Fruit fly (Drosophila melanogaster) whole organism, adult: Measurements from ENCODE around the gene D12.

Source experiments
- CG11617 ChIP-seq: fragments of 200-800 bp; sonication (Bioruptor generic); optimal IDR thresholded peaks from 2 replicates; lab custom pipeline; 2017; ENCODE audit warnings: mild to moderate bottlenecking, missing biosample characterization, missing genetic modification reagents, missing genetic modification characterization
- CG12768 ChIP-seq: fragments of 200-800 bp; sonication (Bioruptor generic); optimal IDR thresholded peaks from 2 replicates; lab custom pipeline; 2017; ENCODE audit warnings: missing biosample characterization, missing genetic modification characterization, mild to moderate bottlenecking, moderate library complexity, missing genetic modification reagents
- CG14711 ChIP-seq: fragments of 200-800 bp; sonication (Bioruptor generic); optimal IDR thresholded peaks from 2 replicates; lab custom pipeline; 2018; ENCODE audit warnings: missing biosample characterization, mild to moderate bottlenecking, missing genetic modification characterization, moderate library complexity
- CG1620 ChIP-seq: fragments of 200-800 bp; sonication (Bioruptor generic); optimal IDR thresholded peaks from 2 replicates; lab custom pipeline; 2016; ENCODE audit warnings: missing biosample characterization, missing genetic modification characterization
- CG33017 ChIP-seq: fragments of 200-800 bp; sonication (Bioruptor generic); optimal IDR thresholded peaks from 2 replicates; lab custom pipeline; 2018; ENCODE audit warnings: missing biosample characterization, mild to moderate bottlenecking, missing genetic modification characterization, moderate library complexity
- CG5204 ChIP-seq: fragments of 200-800 bp; sonication (Bioruptor generic); optimal IDR thresholded peaks from 2 replicates; lab custom pipeline; 2016; ENCODE audit warnings: missing biosample characterization, missing genetic modification characterization
- CG7045 ChIP-seq: fragments of 200-800 bp; sonication (Bioruptor generic); optimal IDR thresholded peaks from 2 replicates; lab custom pipeline; 2017; ENCODE audit warnings: missing biosample characterization, mild to moderate bottlenecking, missing genetic modification characterization
- CG7101 ChIP-seq: fragments of 200-800 bp; sonication (Bioruptor generic); optimal IDR thresholded peaks from 2 replicates; lab custom pipeline; 2018; ENCODE audit warnings: missing biosample characterization, mild to moderate bottlenecking, missing genetic modification characterization, moderate library complexity
- Clk ChIP-seq: fragments of 200-800 bp; sonication (Bioruptor generic); optimal IDR thresholded peaks from 2 replicates; lab custom pipeline; 2017; ENCODE audit warnings: missing biosample characterization, missing genetic modification characterization
- Crg-1 ChIP-seq: fragments of 200-800 bp; sonication (Bioruptor generic); optimal IDR thresholded peaks from 2 replicates; lab custom pipeline; 2016; ENCODE audit warnings: missing biosample characterization, missing genetic modification characterization
- Hr96 ChIP-seq: fragments of 200-800 bp; sonication (Bioruptor generic); optimal IDR thresholded peaks from 2 replicates; lab custom pipeline; 2016; ENCODE audit warnings: missing biosample characterization, missing genetic modification characterization
- Mnt ChIP-seq: fragments of 200-800 bp; sonication (Bioruptor generic); optimal IDR thresholded peaks from 2 replicates; lab custom pipeline; 2016; ENCODE audit warnings: missing biosample characterization, mild to moderate bottlenecking, missing genetic modification characterization
- bab1 ChIP-seq: fragments of 200-800 bp; sonication (Bioruptor generic); optimal IDR thresholded peaks from 3 replicates; lab custom pipeline; 2019; ENCODE audit warnings: missing biosample characterization, mild to moderate bottlenecking, missing genetic modification characterization, moderate library complexity
- cic ChIP-seq: fragments of 200-800 bp; sonication (Bioruptor generic); optimal IDR thresholded peaks from 2 replicates; lab custom pipeline; 2017; ENCODE audit warnings: missing biosample characterization, mild to moderate bottlenecking, missing genetic modification characterization, moderate library complexity
- cnc ChIP-seq, 2 experiments: fragments of >200 bp; optimal IDR thresholded peaks; 2 replicates each; lab custom pipeline; 2017
- kay ChIP-seq: fragments of 200-800 bp; sonication (Bioruptor generic); peaks from one replicate; lab custom pipeline; 2016; ENCODE audit warnings: missing biosample characterization, missing genetic modification characterization, borderline replicate concordance
- ovo ChIP-seq: fragments of 200-800 bp; sonication (Bioruptor generic); optimal IDR thresholded peaks from 2 replicates; lab custom pipeline; 2016; ENCODE audit warnings: missing biosample characterization, missing genetic modification characterization
- pad ChIP-seq: fragments of 200-800 bp; sonication (Bioruptor generic); optimal IDR thresholded peaks from 3 replicates; lab custom pipeline; 2017; ENCODE audit warnings: missing biosample characterization, missing genetic modification characterization, mild to moderate bottlenecking, moderate library complexity, missing genetic modification reagents
- tj ChIP-seq: fragments of 200-800 bp; sonication (Bioruptor generic); optimal IDR thresholded peaks from 3 replicates; lab custom pipeline; 2017; ENCODE audit warnings: missing biosample characterization, mild to moderate bottlenecking, missing genetic modification characterization, moderate library complexity
- toe ChIP-seq: fragments of 200-800 bp; sonication (Bioruptor generic); optimal IDR thresholded peaks from 2 replicates; lab custom pipeline; 2016; ENCODE audit warnings: missing biosample characterization, missing genetic modification characterization

Gene D12

DNA sequence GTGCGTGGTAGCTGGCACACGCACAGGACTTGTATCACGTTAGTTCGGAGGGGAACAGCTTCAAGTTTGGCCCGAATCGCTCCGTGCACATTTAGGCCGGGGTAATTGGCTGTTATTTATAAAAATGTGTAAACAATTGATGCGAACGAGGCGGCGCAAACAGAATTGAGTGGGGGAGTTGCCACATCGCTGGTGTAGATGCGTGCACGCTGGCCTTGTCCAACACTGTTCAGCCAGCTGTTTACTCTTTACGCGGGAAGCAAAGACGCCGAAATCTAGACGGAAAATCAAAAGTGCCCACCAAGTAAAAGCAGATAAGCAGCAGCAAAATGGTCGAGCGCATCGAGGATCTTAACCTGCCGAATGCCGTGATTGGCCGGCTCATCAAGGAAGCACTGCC is at the start of gene D12, which contains the start of gene Chrac-14:
Gene D12, minus strand, starts transcription at position 190 of the 400 bp plus-strand sequence.
Gene Chrac-14, plus strand, starts transcription at position 230 of the 400 bp plus-strand sequence.
- no peak for TF ChIP-seq cnc (optimal IDR thresholded peaks at IDR 0.05; lab: Kevin White, UChicago)
- no peak for TF ChIP-seq CG11617 (GFP tag; lab: Kevin White, UChicago)
- TF ChIP-seq CG7045 (GFP tag; lab: Kevin White, UChicago), result no peak
- TF ChIP-seq pad (GFP tag; lab: Kevin White, UChicago), result peak; percentile 10
- TF ChIP-seq toe (GFP tag; lab: Kevin White, UChicago), result no peak
- TF ChIP-seq CG5204 (GFP tag; lab: Kevin White, UChicago), result no peak
- peak; percentile 23 for TF ChIP-seq Crg-1 (GFP tag; lab: Kevin White, UChicago)
- no peak for TF ChIP-seq Hr96 (GFP tag; lab: Kevin White, UChicago)
- no peak for TF ChIP-seq cic (GFP tag; lab: Kevin White, UChicago)
- TF ChIP-seq CG1620, result peak; percentile 48
- peak; percentile 65 for TF ChIP-seq Mnt (GFP tag; lab: Kevin White, UChicago)
- TF ChIP-seq CG7101, result peak; percentile 24
- no peak for TF ChIP-seq Clk (GFP tag; lab: Kevin White, UChicago)
- no peak for TF ChIP-seq CG14711 (tag; lab: Kevin White, UChicago)
- TF ChIP-seq bab1 (GFP tag; lab: Kevin White, UChicago), result peak; percentile 15
- no peak for TF ChIP-seq kay (GFP tag; lab: Kevin White, UChicago)
- TF ChIP-seq CG12768 (GFP tag; lab: Kevin White, UChicago), result no peak
- TF ChIP-seq ovo (GFP tag; lab: Kevin White, UChicago), result no peak
- no peak for TF ChIP-seq tj (GFP tag; lab: Kevin White, UChicago)

DNA sequence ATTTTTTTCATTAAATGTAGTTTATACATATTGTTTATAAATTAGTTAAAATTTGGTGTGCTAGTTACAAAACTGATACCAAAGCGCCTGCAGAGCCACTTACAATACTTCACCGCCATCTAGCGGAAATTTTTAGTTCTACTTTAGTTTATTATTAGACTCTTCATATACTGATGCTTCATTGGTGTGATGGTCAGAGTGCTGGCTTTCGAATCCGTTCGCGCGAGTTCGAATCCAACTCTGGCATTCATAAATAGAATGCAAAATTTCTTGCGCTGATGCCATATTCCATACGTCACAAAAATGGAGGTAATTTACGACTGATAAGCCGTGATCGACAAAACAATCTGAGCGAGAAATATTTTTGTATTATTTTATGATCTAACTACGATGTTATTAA is 48.4 kb upstream of the D12 start:
- TF ChIP-seq Mnt (GFP tag; lab: Kevin White, UChicago), result no peak
- TF ChIP-seq CG14711 (tag; lab: Kevin White, UChicago), result no peak
- peak; percentile 28 for TF ChIP-seq CG7101
- no peak for TF ChIP-seq CG33017 (tag; lab: Kevin White, UChicago)
- TF ChIP-seq CG5204 (GFP tag; lab: Kevin White, UChicago), result no peak
- TF ChIP-seq bab1 (GFP tag; lab: Kevin White, UChicago), result peak; percentile 68
- TF ChIP-seq kay (GFP tag; lab: Kevin White, UChicago), result peak; percentile 72
- TF ChIP-seq cic (GFP tag; lab: Kevin White, UChicago), result peak; percentile 3

DNA sequence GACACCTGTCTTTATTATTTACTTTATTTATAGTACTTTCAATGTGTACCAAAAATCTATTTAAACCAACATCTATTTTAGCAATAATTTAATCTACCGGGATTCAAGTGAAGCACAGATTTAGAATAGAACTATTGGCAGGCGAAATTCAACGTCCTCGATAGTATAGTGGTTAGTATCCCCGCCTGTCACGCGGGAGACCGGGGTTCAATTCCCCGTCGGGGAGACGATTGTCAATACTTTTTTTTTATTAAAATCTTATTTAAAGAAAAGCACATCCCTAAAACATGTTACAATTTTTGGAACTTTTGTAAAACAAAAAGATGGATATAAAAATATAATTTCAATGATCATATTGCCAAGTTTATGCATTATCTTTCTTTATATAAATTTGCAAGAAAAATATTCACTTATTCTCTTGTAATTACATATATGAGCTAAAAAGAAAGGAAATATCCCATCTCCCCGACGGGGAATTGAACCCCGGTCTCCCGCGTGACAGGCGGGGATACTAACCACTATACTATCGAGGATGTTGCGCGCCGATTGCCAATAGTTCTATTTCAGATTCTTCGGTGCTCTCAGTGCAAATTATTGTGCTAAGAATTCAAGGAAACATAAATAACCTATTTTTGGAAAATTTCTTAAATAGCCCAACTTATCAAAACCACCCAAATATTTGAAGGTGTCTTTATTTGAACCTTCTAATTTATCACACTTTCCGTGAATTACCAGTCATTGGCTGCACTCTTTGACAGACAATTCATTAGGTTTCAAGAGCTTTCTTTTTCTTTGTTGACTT is 44.7 kb upstream of the D12 start, which contains the start of gene CG43796:
Gene CG43796, plus strand, starts transcription at position 752 of the 802 bp plus-strand sequence.
- TF ChIP-seq CG7101 (no peak), bab1 (GFP tag; lab: Kevin White, UChicago) (peak; percentile 32)

DNA sequence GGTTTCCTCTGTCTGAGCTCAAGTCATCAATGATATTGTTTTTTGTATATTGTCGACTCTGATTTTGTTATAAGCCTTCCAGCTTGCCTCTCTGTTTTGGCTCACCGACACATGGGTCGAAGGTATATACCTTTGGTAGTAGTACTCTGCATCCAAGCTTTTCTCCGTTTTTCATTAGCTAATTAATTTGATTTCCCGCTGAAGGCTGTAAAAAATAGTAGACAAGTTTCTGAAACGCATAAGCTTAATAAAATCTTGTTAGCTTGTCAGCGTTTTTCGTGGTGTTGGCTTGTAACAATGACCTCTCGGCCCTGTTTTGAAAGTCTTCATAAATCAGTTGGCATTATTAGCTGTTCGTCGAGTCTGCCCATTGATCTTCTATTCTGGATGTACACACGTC is 43.7 kb upstream of the D12 start:
- TF ChIP-seq Clk (GFP tag; lab: Kevin White, UChicago) (no peak), CG33017 (tag; lab: Kevin White, UChicago) (no peak), cnc (optimal IDR thresholded peaks at IDR 0.05; lab: Kevin White, UChicago) (no peak), CG7045 (GFP tag; lab: Kevin White, UChicago) (no peak), CG5204 (GFP tag; lab: Kevin White, UChicago) (no peak), kay (GFP tag; lab: Kevin White, UChicago) (peak; percentile 17)

DNA sequence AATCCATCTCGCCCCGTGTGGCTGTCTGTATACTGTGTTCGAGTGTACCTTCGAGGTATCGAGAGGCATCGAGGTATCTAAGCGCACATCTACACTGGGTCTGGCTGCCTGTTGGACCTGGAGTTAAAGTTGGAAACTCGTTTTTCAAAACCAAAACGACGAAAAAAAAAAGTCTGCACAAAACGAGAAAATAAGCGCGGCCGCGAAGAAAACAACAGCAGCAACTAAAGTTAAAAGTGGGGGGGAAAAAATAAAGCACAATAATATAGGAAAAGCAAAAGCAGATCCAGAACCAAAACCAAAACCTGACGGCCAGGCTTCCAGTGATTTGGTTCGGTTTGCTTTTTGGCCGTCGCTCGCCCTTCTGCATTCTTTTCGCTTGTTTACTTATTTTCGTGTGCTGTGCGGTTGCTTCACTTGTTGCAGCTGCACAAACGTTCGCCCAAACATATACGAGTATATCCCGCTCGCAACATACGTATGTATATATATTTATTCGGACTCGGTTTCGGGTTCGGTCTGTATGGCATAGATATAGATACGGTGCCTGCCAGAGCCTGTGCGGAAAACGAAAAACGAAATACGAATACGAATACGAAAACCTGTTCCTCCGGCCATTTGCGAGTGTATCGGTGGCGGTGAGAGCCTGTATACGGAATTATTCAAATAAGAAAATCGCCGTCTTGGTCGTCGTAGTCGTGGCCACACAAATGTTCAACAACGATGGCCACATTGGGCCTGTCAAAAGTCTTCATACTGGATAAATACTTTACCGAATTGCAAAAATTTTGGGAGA is 41.9 kb upstream of the D12 start:
- TF ChIP-seq Clk (GFP tag; lab: Kevin White, UChicago) (no peak), CG7045 (GFP tag; lab: Kevin White, UChicago) (no peak), bab1 (GFP tag; lab: Kevin White, UChicago) (no peak)

DNA sequence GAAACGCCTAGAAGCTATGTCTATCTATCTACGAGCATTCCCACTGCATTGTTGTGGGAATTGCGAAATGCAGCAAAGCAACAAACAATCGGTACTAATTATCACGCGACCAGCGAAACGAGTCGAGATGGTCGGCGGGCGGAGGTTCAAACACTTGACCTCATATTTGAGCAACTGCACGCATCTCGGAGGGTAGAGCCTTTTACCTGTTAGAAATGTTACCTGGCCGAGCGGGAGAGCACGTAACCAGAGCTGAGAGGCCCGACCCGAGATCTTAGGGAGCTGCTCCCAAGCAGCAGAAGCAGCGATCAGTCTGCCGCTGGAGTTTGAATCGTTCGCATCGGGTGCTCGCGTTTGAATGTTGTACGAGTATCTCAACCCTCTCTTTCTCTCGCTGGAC is 41.2 kb upstream of the D12 start:
- TF ChIP-seq kay (GFP tag; lab: Kevin White, UChicago), result no peak
- TF ChIP-seq cic (GFP tag; lab: Kevin White, UChicago), result no peak
- no peak for TF ChIP-seq CG12768 (GFP tag; lab: Kevin White, UChicago)
- no peak for TF ChIP-seq CG11617 (GFP tag; lab: Kevin White, UChicago)

DNA sequence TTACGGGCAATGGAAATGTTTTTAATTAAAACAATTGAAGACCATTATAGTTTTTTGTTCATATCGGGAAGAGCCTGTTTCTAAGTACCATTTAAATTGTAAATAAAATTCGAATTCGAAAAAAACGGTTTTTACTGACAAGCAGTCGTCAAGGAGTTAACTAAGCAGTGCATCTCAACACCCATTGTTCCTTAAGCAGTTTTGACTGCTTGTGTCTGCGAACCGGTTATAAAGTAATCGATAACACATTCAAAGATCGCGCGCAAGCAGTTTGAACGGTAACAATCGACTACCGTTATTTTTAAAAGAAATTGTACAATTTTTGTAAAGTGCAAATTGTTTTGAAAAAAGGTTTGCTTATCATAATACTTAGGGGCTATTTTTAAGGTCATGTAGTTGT is 40.8 kb upstream of the D12 start:
- TF ChIP-seq CG5204 (GFP tag; lab: Kevin White, UChicago) (no peak), CG12768 (GFP tag; lab: Kevin White, UChicago) (no peak), kay (GFP tag; lab: Kevin White, UChicago) (no peak), Hr96 (GFP tag; lab: Kevin White, UChicago) (no peak), Crg-1 (GFP tag; lab: Kevin White, UChicago) (no peak), ovo (GFP tag; lab: Kevin White, UChicago) (no peak), CG1620 (no peak), cic (GFP tag; lab: Kevin White, UChicago) (no peak), CG7045 (GFP tag; lab: Kevin White, UChicago) (no peak), bab1 (GFP tag; lab: Kevin White, UChicago) (no peak), CG11617 (GFP tag; lab: Kevin White, UChicago) (no peak), cnc (optimal IDR thresholded peaks at IDR 0.05; lab: Kevin White, UChicago) (no peak), CG14711 (tag; lab: Kevin White, UChicago) (no peak), tj (GFP tag; lab: Kevin White, UChicago) (no peak), CG33017 (tag; lab: Kevin White, UChicago) (no peak), CG7101 (no peak), toe (GFP tag; lab: Kevin White, UChicago) (no peak), Clk (GFP tag; lab: Kevin White, UChicago) (no peak)
